Worm (Caenorhabditis elegans) whole organism, L4/young adult: ENCODE measurements around the gene C03A7.2.

ENCODE experiments used
- W03F9.2 ChIP-seq: fragments of 150-350 bp; optimal IDR thresholded peaks from 2 replicates; lab custom pipeline; 2014; ENCODE audit warnings: missing biosample characterization, missing genetic modification characterization
- dao-5 ChIP-seq: sonication (generic microtip); optimal IDR thresholded peaks from 2 replicates; lab custom pipeline; 2016; ENCODE audit warnings: missing genotype, missing genetic modification characterization, moderate library complexity, missing compliant biosample characterization

ce11 chrV:5161792-5162191 is 19.9 kb upstream of the C03A7.2 start, which contains the start of gene abu-6:
- TF ChIP-seq dao-5 (tag; lab: Kevin White, UChicago) (no peak), W03F9.2 (tag; lab: Kevin White, UChicago) (no peak)
